Worm (Caenorhabditis elegans) whole organism, mixed stage, embryonic: ENCODE data around the gene Y52E8A.3.

Source experiments
- blmp-1 ChIP-seq: fragments of 150-350 bp; optimal IDR thresholded peaks from 2 replicates; lab custom pipeline; 2014; ENCODE audit warnings: missing biosample characterization, missing genetic modification characterization
- ceh-39 ChIP-seq: fragments of 150-350 bp; optimal IDR thresholded peaks from 2 replicates; lab custom pipeline; 2014; ENCODE audit warnings: missing biosample characterization, missing genetic modification characterization
- ceh-43 ChIP-seq: fragments of 200-800 bp; sonication (Bioruptor generic); optimal IDR thresholded peaks from 2 replicates; lab custom pipeline; 2018; ENCODE audit warnings: mild to moderate bottlenecking, missing genetic modification characterization, moderate library complexity, missing compliant biosample characterization
- ceh-83 ChIP-seq: fragments of 200-800 bp; sonication (Bioruptor generic); optimal IDR thresholded peaks from 2 replicates; lab custom pipeline; 2018; ENCODE audit warnings: mild to moderate bottlenecking, missing genetic modification characterization, missing compliant biosample characterization
- cnd-1 ChIP-seq: fragments of 200-800 bp; sonication (Bioruptor generic); optimal IDR thresholded peaks from 2 replicates; lab custom pipeline; 2018; ENCODE audit warnings: mild to moderate bottlenecking, missing genetic modification characterization, missing compliant biosample characterization
- elt-3 ChIP-seq: fragments of 150-350 bp; optimal IDR thresholded peaks from 2 replicates; lab custom pipeline; 2014; ENCODE audit warnings: missing biosample characterization, missing genetic modification characterization
- flh-1 ChIP-seq: fragments of 200-800 bp; sonication (Bioruptor generic); optimal IDR thresholded peaks from 2 replicates; lab custom pipeline; 2018; ENCODE audit warnings: mild to moderate bottlenecking, missing genetic modification characterization, moderate library complexity, missing compliant biosample characterization
- ham-2 ChIP-seq: fragments of 200-800 bp; sonication (Bioruptor generic); optimal IDR thresholded peaks from 2 replicates; lab custom pipeline; 2018; ENCODE audit warnings: mild to moderate bottlenecking, missing genetic modification characterization, missing compliant biosample characterization
- hlh-1 ChIP-seq: fragments of 150-350 bp; optimal IDR thresholded peaks from 2 replicates; lab custom pipeline; 2014; ENCODE audit warnings: missing biosample characterization, missing genetic modification reagents, missing genetic modification characterization
- lin-13 ChIP-seq: fragments of 150-350 bp; optimal IDR thresholded peaks from 2 replicates; lab custom pipeline; 2014; ENCODE audit warnings: missing biosample characterization, missing genetic modification characterization
- lin-32 ChIP-seq: fragments of 200-800 bp; sonication (Bioruptor generic); optimal IDR thresholded peaks from 2 replicates; lab custom pipeline; 2018; ENCODE audit warnings: mild to moderate bottlenecking, missing genetic modification characterization, missing compliant biosample characterization
- mab-5 ChIP-seq: fragments of 150-350 bp; optimal IDR thresholded peaks from 2 replicates; lab custom pipeline; 2014; ENCODE audit warnings: missing biosample characterization, missing genetic modification characterization
- mls-2 ChIP-seq: sonication (generic microtip); optimal IDR thresholded peaks from 2 replicates; lab custom pipeline; 2016; ENCODE audit warnings: mild to moderate bottlenecking, missing genetic modification characterization, moderate library complexity, missing compliant biosample characterization
- nhr-12 ChIP-seq: fragments of 150-350 bp; optimal IDR thresholded peaks from 2 replicates; lab custom pipeline; 2014; ENCODE audit warnings: missing biosample characterization, missing genetic modification characterization
- nhr-237 ChIP-seq: fragments of 150-350 bp; optimal IDR thresholded peaks from 2 replicates; lab custom pipeline; 2014; ENCODE audit warnings: missing biosample characterization, missing genetic modification characterization
- nhr-28 ChIP-seq: fragments of 150-350 bp; optimal IDR thresholded peaks from 2 replicates; lab custom pipeline; 2014; ENCODE audit warnings: missing biosample characterization, missing genetic modification characterization
- sem-2 ChIP-seq: fragments of 200-800 bp; sonication (Bioruptor generic); optimal IDR thresholded peaks from 2 replicates; lab custom pipeline; 2018; ENCODE audit warnings: mild to moderate bottlenecking, missing genetic modification characterization, missing compliant biosample characterization
- snpc-4 ChIP-seq: fragments of 150-350 bp; optimal IDR thresholded peaks from 2 replicates; lab custom pipeline; 2014; ENCODE audit warnings: missing biosample characterization, missing genetic modification characterization
- sptf-1 ChIP-seq: sonication (generic microtip); optimal IDR thresholded peaks from 2 replicates; lab custom pipeline; 2017; ENCODE audit warnings: mild to moderate bottlenecking, missing genetic modification characterization, moderate library complexity, missing compliant biosample characterization
- tbx-8 ChIP-seq: fragments of 200-800 bp; sonication (Bioruptor generic); optimal IDR thresholded peaks from 2 replicates; lab custom pipeline; 2018; ENCODE audit warnings: mild to moderate bottlenecking, missing genetic modification characterization, moderate library complexity, missing compliant biosample characterization
- unc-120 ChIP-seq: sonication (generic microtip); optimal IDR thresholded peaks from 2 replicates; lab custom pipeline; 2017; ENCODE audit warnings: missing genetic modification characterization, missing compliant biosample characterization; ENCODE audit not compliant: poor library complexity, severe bottlenecking
- zip-8 ChIP-seq: fragments of 150-350 bp; optimal IDR thresholded peaks from 2 replicates; lab custom pipeline; 2014; ENCODE audit warnings: missing biosample characterization, missing genetic modification characterization
- ztf-11 ChIP-seq: fragments of 150-350 bp; optimal IDR thresholded peaks from 2 replicates; lab custom pipeline; 2014; ENCODE audit warnings: missing biosample characterization, missing genetic modification characterization

Gene Y52E8A.3

ce11 chrII:4275637-4276252 is 31.0 kb downstream of the Y52E8A.3 start, which contains the start of gene npr-42:
Gene npr-42, plus strand, starts transcription at chrII:4276202.
- no peak for TF ChIP-seq sem-2 (GFP tag; lab: Kevin White, UChicago)
- no peak for TF ChIP-seq ceh-39 (tag; lab: Kevin White, UChicago)
- TF ChIP-seq unc-120 (tag; lab: Kevin White, UChicago), result no peak
- TF ChIP-seq mls-2 (tag; lab: Kevin White, UChicago), result no peak
- no peak for TF ChIP-seq blmp-1
- TF ChIP-seq mab-5 (tag; lab: Kevin White, UChicago), result no peak

- TF ChIP-seq elt-3, result no peak
- no peak for TF ChIP-seq snpc-4 (tag; lab: Kevin White, UChicago)
- TF ChIP-seq flh-1 (GFP tag; lab: Kevin White, UChicago), result no peak
- no peak for TF ChIP-seq ceh-43 (GFP tag; lab: Kevin White, UChicago)
- no peak for TF ChIP-seq hlh-1 (tag; lab: Kevin White, UChicago)
- no peak for TF ChIP-seq mls-2 (tag; lab: Kevin White, UChicago)
- no peak for TF ChIP-seq nhr-237 (tag; lab: Kevin White, UChicago)
- no peak for TF ChIP-seq nhr-12 (tag; lab: Kevin White, UChicago)
- TF ChIP-seq ceh-83 (GFP tag; lab: Kevin White, UChicago), result no peak
- no peak for TF ChIP-seq cnd-1 (tag; lab: Kevin White, UChicago)
These were observed 39.1 kb downstream of the Y52E8A.3 start for ce11 chrII:4267711-4268110.

- no peak for TF ChIP-seq zip-8
- TF ChIP-seq lin-32 (GFP tag; lab: Kevin White, UChicago), result no peak
- no peak for TF ChIP-seq nhr-28 (tag; lab: Kevin White, UChicago)
- TF ChIP-seq, all 35 proteins: peak for 0
These were observed 48.1 kb downstream of the Y52E8A.3 start, which contains the start of gene clec-135 for ce11 chrII:4258683-4259082. Gene clec-135, minus strand, starts transcription at chrII:4258783.

DNA sequence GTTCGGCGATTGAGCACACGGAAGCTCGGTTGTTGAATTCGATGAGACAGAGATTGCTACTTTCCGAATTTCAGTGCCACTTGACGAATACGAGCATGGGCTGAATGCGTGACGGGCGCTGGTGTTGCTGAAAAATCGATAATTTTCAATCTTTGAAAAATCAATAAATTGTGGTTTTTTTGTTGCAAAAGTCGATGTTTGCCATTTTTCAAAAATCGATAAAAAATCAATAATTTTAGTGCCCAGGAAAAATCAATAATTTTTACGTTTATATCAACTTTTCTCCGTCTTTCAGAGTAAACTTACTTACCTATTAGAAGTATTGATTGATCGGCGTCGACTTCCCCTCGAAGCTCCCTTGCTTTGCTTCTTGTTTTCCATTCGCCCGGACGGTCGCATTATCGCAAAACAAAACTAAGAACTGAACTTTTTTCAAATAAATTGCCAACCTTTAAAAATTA is 50.2 kb downstream of the Y52E8A.3 start, which contains the start of gene C16A11.7:
Gene C16A11.7, minus strand, starts transcription at position 411 of the 461 bp plus-strand sequence.
- TF ChIP-seq tbx-8 (GFP tag; lab: Kevin White, UChicago), result no peak
- TF ChIP-seq ceh-83 (GFP tag; lab: Kevin White, UChicago), result no peak
- no peak for TF ChIP-seq ztf-11 (tag; lab: Kevin White, UChicago)
- TF ChIP-seq ham-2 (GFP tag; lab: Kevin White, UChicago), result no peak
- no peak for TF ChIP-seq hlh-1 (tag; lab: Kevin White, UChicago)
- no peak for TF ChIP-seq blmp-1
- no peak for TF ChIP-seq lin-13 (tag; lab: Kevin White, UChicago)
- TF ChIP-seq sem-2 (GFP tag; lab: Kevin White, UChicago), result no peak
- no peak for TF ChIP-seq mls-2 (tag; lab: Kevin White, UChicago)
- TF ChIP-seq sptf-1, result no peak
- no peak for TF ChIP-seq elt-3
